Fruit fly (Drosophila melanogaster) whole organism, adult: ENCODE results near the gene mRpS21.
A peak's percentile ranks its signal among the peaks of the same experiment; 100 is the strongest.

Source experiments
- CG14711 ChIP-seq: fragments of 200-800 bp; sonication (Bioruptor generic); optimal IDR thresholded peaks from 2 replicates; lab custom pipeline; 2018; ENCODE audit warnings: missing biosample characterization, mild to moderate bottlenecking, missing genetic modification characterization, moderate library complexity
- CG33017 ChIP-seq: fragments of 200-800 bp; sonication (Bioruptor generic); optimal IDR thresholded peaks from 2 replicates; lab custom pipeline; 2018; ENCODE audit warnings: missing biosample characterization, mild to moderate bottlenecking, missing genetic modification characterization, moderate library complexity
- CG5204 ChIP-seq: fragments of 200-800 bp; sonication (Bioruptor generic); optimal IDR thresholded peaks from 2 replicates; lab custom pipeline; 2016; ENCODE audit warnings: missing biosample characterization, missing genetic modification characterization
- Crg-1 ChIP-seq: fragments of 200-800 bp; sonication (Bioruptor generic); optimal IDR thresholded peaks from 2 replicates; lab custom pipeline; 2016; ENCODE audit warnings: missing biosample characterization, missing genetic modification characterization
- cic ChIP-seq: fragments of 200-800 bp; sonication (Bioruptor generic); optimal IDR thresholded peaks from 2 replicates; lab custom pipeline; 2017; ENCODE audit warnings: missing biosample characterization, mild to moderate bottlenecking, missing genetic modification characterization, moderate library complexity
- cnc ChIP-seq, 2 experiments: fragments of >200 bp; optimal IDR thresholded peaks; 2 replicates each; lab custom pipeline; 2017
- kay ChIP-seq: fragments of 200-800 bp; sonication (Bioruptor generic); peaks from one replicate; lab custom pipeline; 2016; ENCODE audit warnings: missing biosample characterization, missing genetic modification characterization, borderline replicate concordance
- pad ChIP-seq: fragments of 200-800 bp; sonication (Bioruptor generic); optimal IDR thresholded peaks from 3 replicates; lab custom pipeline; 2017; ENCODE audit warnings: missing biosample characterization, missing genetic modification characterization, mild to moderate bottlenecking, moderate library complexity, missing genetic modification reagents

dm6 chr3R:13404841-13405441 lies 23.3 kb upstream of the mRpS21 start, which contains the start of gene yellow-e3:
- TF ChIP-seq cic (GFP tag; lab: Kevin White, UChicago) (no peak), CG5204 (no peak), kay (GFP tag; lab: Kevin White, UChicago) (peak; percentile 1), cnc (optimal IDR thresholded peaks at IDR 0.05; lab: Kevin White, UChicago) (no peak), CG33017 (no peak), CG14711 (tag; lab: Kevin White, UChicago) (no peak), Crg-1 (no peak), pad (no peak)
